Worm (Caenorhabditis elegans) whole organism, L4 larva: ENCODE measurements around the gene fbxb-3.

ENCODE experiments used
- egl-27 ChIP-seq: sonication (generic microtip); optimal IDR thresholded peaks from 3 replicates; lab custom pipeline; 2017; ENCODE audit warnings: missing biosample characterization, missing genetic modification reagents, missing genetic modification characterization
- hmg-1.1 ChIP-seq: fragments of 200-800 bp; sonication (Bioruptor generic); IDR thresholded peaks from 2 replicates; pipeline ENCODE4 v1.3.6; 2022; ENCODE audit warnings: missing genetic modification reagents, missing genetic modification characterization, missing compliant biosample characterization
- nhr-77 ChIP-seq: fragments of 150-350 bp; optimal IDR thresholded peaks from 2 replicates; lab custom pipeline; 2014; ENCODE audit warnings: missing biosample characterization, missing genetic modification characterization

- TF ChIP-seq egl-27 (tag; lab: Kevin White, UChicago) = no peak
- TF ChIP-seq hmg-1.1 (GFP tag; lab: Robert Waterston, UW) = no peak
- TF ChIP-seq nhr-77 = no peak
These were observed 35.7 kb upstream of the fbxb-3 start, which contains the start of gene H01G02.4 for ce11 chrIV:11803044-11803443.
